Worm (Caenorhabditis elegans): ENCODE results near the gene srlf-14.

Gene srlf-14

DNA sequence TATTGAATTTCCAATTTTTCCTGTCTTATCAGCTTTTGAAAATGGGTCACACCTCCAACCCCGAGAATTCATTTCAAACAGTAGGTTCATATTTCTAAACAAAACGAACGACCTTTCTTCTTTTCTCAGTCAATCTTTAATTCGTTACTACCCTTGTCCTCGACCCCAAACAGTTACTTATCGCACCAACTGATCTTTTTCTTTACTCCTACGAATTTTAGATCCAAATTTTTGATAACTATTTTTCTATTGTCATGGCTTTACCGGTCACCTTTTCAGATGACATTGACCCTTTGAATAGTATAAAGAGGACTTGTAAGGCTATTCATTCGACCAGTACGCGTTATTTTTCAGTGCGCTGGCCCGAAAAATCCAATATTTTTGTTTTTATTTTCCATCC, 22.0 kb upstream of the srlf-14 start:
- TF ChIP-seq hlh-30 (tag; optimal IDR thresholded peaks at IDR 0.05; ENCODE audit: insufficient read depth): no peak
- no peak for TF ChIP-seq ceh-48 (tag; optimal IDR thresholded peaks at IDR 0.05)
- TF ChIP-seq C08G9.2 (tag; optimal IDR thresholded peaks at IDR 0.05): no peak
- TF ChIP-seq ttx-3 (tag; optimal IDR thresholded peaks at IDR 0.05): no peak
- TF ChIP-seq ceh-18 (tag; optimal IDR thresholded peaks at IDR 0.05): no peak
- no peak for TF ChIP-seq npax-4 (tag; optimal IDR thresholded peaks at IDR 0.05)

- TF ChIP-seq nfya-1 (tag; optimal IDR thresholded peaks at IDR 0.05): no peak
- no peak for TF ChIP-seq hlh-13 (GFP tag; optimal IDR thresholded peaks at IDR 0.05)
- no peak for TF ChIP-seq ceh-24 (tag; optimal IDR thresholded peaks at IDR 0.05)
- no peak for TF ChIP-seq hlh-6 (tag; optimal IDR thresholded peaks at IDR 0.05)
- no peak for TF ChIP-seq unc-42 (tag; optimal IDR thresholded peaks at IDR 0.05)
- TF ChIP-seq hlh-30 (tag; optimal IDR thresholded peaks at IDR 0.05; ENCODE audit: insufficient read depth): no peak
- TF ChIP-seq ceh-48 (tag; optimal IDR thresholded peaks at IDR 0.05): no peak
- TF ChIP-seq elt-2 (tag; optimal IDR thresholded peaks at IDR 0.05): no peak
- no peak for TF ChIP-seq npax-4 (tag; optimal IDR thresholded peaks at IDR 0.05)
- TF ChIP-seq ztf-16 (tag; optimal IDR thresholded peaks at IDR 0.05): no peak
- no peak for TF ChIP-seq fkh-6 (tag; optimal IDR thresholded peaks at IDR 0.05)
- TF ChIP-seq pha-4 (tag; optimal IDR thresholded peaks at IDR 0.05): no peak
- TF ChIP-seq syd-9 (tag; optimal IDR thresholded peaks at IDR 0.05): no peak
- TF ChIP-seq pat-9 (tag; optimal IDR thresholded peaks at IDR 0.05): no peak
- no peak for TF ChIP-seq ceh-22 (tag; optimal IDR thresholded peaks at IDR 0.05)
- TF ChIP-seq pha-2 (tag; optimal IDR thresholded peaks at IDR 0.05): no peak
- TF ChIP-seq C08G9.2 (tag; optimal IDR thresholded peaks at IDR 0.05): no peak
Measured at ce11 chrIV:10915388-10915787, 21.2 kb upstream of the srlf-14 start, which contains the start of gene ZK593.3. ZK593.3 (plus strand) TSS chrIV:10915688.

ce11 chrIV:10913081-10913480, 18.9 kb upstream of the srlf-14 start, which contains the start of gene ZK593.2:
ZK593.2 (plus strand) TSS chrIV:10913381.
- TF ChIP-seq ref-2 (tag; optimal IDR thresholded peaks at IDR 0.05) (no peak), mec-3 (tag; optimal IDR thresholded peaks at IDR 0.05; ENCODE audit: borderline replicate concordance) (no peak), ceh-18 (tag; optimal IDR thresholded peaks at IDR 0.05) (no peak), C08G9.2 (tag; optimal IDR thresholded peaks at IDR 0.05) (no peak), T23F11.4 (GFP tag; optimal IDR thresholded peaks at IDR 0.05) (no peak), K02D7.2 (tag; optimal IDR thresholded peaks at IDR 0.05) (no peak), hlh-6 (tag; optimal IDR thresholded peaks at IDR 0.05) (no peak)

- TF ChIP-seq C08G9.2 (tag; optimal IDR thresholded peaks at IDR 0.05) (no peak), dve-1 (tag; optimal IDR thresholded peaks at IDR 0.05) (no peak), ztf-16 (tag; optimal IDR thresholded peaks at IDR 0.05) (no peak), tbx-7 (tag; optimal IDR thresholded peaks at IDR 0.05) (no peak), sox-4 (tag; optimal IDR thresholded peaks at IDR 0.05) (no peak), fkh-6 (tag; optimal IDR thresholded peaks at IDR 0.05) (no peak), pros-1 (tag; optimal IDR thresholded peaks at IDR 0.05) (no peak), pax-1 (tag; optimal IDR thresholded peaks at IDR 0.05) (no peak), npax-4 (tag; optimal IDR thresholded peaks at IDR 0.05) (no peak), hlh-13 (GFP tag; optimal IDR thresholded peaks at IDR 0.05) (no peak), pat-9 (tag; optimal IDR thresholded peaks at IDR 0.05) (no peak), hlh-30 (tag; optimal IDR thresholded peaks at IDR 0.05; ENCODE audit: insufficient read depth) (no peak), mec-3 (tag; optimal IDR thresholded peaks at IDR 0.05; ENCODE audit: borderline replicate concordance) (no peak), ceh-14 (tag; optimal IDR thresholded peaks at IDR 0.05) (no peak), dmd-4 (tag; optimal IDR thresholded peaks at IDR 0.05; ENCODE audit: borderline replicate concordance) (no peak), odd-2 (tag; optimal IDR thresholded peaks at IDR 0.05) (no peak), sdc-2 (tag; optimal IDR thresholded peaks at IDR 0.05) (no peak), ama-1 (optimal IDR thresholded peaks at IDR 0.05) (no peak)
Measured at ce11 chrIV:10909708-10910107, 15.6 kb upstream of the srlf-14 start, which contains the start of gene pyk-2. pyk-2 (plus strand) TSS chrIV:10909913.

- TF ChIP-seq lim-6 (tag; optimal IDR thresholded peaks at IDR 0.05) (no peak), gmeb-2 (tag; optimal IDR thresholded peaks at IDR 0.05) (no peak), pat-9 (tag; optimal IDR thresholded peaks at IDR 0.05) (no peak), che-1 (tag; optimal IDR thresholded peaks at IDR 0.05) (no peak), C08G9.2 (tag; optimal IDR thresholded peaks at IDR 0.05) (no peak), elt-2 (tag; optimal IDR thresholded peaks at IDR 0.05) (no peak), ceh-31 (tag; optimal IDR thresholded peaks at IDR 0.05) (no peak), hlh-8 (tag; optimal IDR thresholded peaks at IDR 0.05) (no peak), fkh-6 (tag; optimal IDR thresholded peaks at IDR 0.05) (no peak), unc-86 (tag; optimal IDR thresholded peaks at IDR 0.05) (no peak), ceh-14 (tag; optimal IDR thresholded peaks at IDR 0.05) (no peak), nhr-11 (tag; optimal IDR thresholded peaks at IDR 0.05) (no peak)
Measured at ce11 chrIV:10909206-10909605, 15.1 kb upstream of the srlf-14 start, which contains the start of gene ZK596.2. ZK596.2 (minus strand) TSS chrIV:10909306.

Measured in whole organism, late embryonic.